Fruit fly (Drosophila melanogaster): ENCODE results near the gene MED11.

DNA sequence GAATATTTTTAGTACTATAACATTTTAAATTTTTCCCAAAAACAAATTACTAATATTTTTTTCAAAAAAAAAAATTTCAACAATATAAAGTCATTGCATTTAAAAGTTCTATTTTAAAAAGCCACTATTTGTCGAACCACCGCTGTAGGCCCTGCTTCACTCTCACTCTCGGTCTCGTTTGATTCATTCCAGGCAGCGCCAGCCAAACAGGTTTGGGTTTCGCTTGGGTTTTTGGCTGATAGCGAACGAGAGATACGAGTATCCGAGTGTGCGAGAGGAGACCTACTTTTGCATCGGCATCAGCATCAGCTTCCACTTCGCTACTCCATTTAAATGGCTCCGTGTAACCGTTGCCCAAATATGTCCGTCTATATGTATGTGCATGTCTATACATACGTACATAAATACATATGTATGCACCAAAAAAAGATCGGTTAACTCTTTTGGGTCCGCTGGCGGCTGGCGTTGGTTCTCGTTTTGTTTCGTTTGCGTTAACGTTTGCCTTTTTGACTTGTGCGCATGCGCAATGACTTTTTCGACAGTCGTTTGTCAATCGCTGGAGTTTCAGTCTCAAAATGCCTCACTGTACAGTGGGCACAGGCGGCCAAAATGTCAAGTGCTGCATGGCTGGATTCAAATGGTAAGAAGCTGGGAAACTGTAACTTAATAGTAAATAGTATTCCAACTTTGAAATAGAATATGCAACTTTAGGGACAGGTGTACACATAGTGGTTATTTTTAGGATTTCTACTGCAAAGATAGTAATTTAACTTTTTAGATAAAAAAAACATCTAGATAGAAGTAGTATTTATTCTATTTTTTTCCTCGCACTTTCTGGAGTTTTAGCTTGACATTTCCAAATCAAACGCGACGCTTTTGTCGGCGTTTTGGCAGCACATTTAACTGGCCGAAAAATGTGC is 23.4 kb downstream of the MED11 start:
- TF ChIP-seq Sox102F (GFP tag; optimal IDR thresholded peaks at IDR 0.05) (peak; percentile 36), Gug (GFP tag; IDR thresholded peaks at IDR 0.05) (no peak), fkh (GFP tag; optimal IDR thresholded peaks at IDR 0.05) (no peak), CG6792 (GFP tag; optimal IDR thresholded peaks at IDR 0.05) (peak; percentile 25), Smox (GFP tag; optimal IDR thresholded peaks at IDR 0.05) (peak; percentile 53)
